Fruit fly (Drosophila melanogaster) whole organism, embryonic: ENCODE data around the gene AsnRS.

Experiments
- Adf1 ChIP-seq: fragments of 200-800 bp; sonication (Bioruptor generic); IDR thresholded peaks from 2 replicates; pipeline ENCODE4 v1.3.6; 2022; ENCODE audit warnings: missing biosample characterization, missing genetic modification characterization
- Atf3 ChIP-seq: fragments of 200-800 bp; sonication (Bioruptor generic); optimal IDR thresholded peaks from 3 replicates; lab custom pipeline; 2016; ENCODE audit warnings: missing biosample characterization, missing genetic modification characterization
- Blimp-1 ChIP-seq: fragments of 200-800 bp; sonication (Bioruptor generic); optimal IDR thresholded peaks from 3 replicates; lab custom pipeline; 2018; ENCODE audit warnings: missing biosample characterization, missing genetic modification characterization, mild to moderate bottlenecking, moderate library complexity, missing genetic modification reagents
- CG10321 ChIP-seq: fragments of 200-800 bp; sonication (Bioruptor generic); IDR thresholded peaks from 2 replicates; pipeline ENCODE4 v1.3.6; 2022; ENCODE audit warnings: missing biosample characterization, missing genetic modification characterization
- CG10654 ChIP-seq: fragments of 200-800 bp; sonication (Bioruptor generic); optimal IDR thresholded peaks from 2 replicates; lab custom pipeline; 2016; ENCODE audit warnings: missing biosample characterization, missing genetic modification characterization
- CG11504 ChIP-seq: fragments of 200-800 bp; sonication (Bioruptor generic); optimal IDR thresholded peaks from 3 replicates; lab custom pipeline; 2019; ENCODE audit warnings: missing biosample characterization, mild to moderate bottlenecking, missing genetic modification characterization, moderate library complexity
- CG11696 ChIP-seq: fragments of 200-800 bp; sonication (Bioruptor generic); IDR thresholded peaks from 2 replicates; pipeline ENCODE4 v1.3.6; 2022; ENCODE audit warnings: missing biosample characterization, missing genetic modification characterization
- CG11723 ChIP-seq: fragments of 200-800 bp; sonication (Bioruptor generic); optimal IDR thresholded peaks from 2 replicates; lab custom pipeline; 2017; ENCODE audit warnings: missing biosample characterization, mild to moderate bottlenecking, missing genetic modification characterization
- CG13123 ChIP-seq: fragments of 200-800 bp; sonication (Bioruptor generic); optimal IDR thresholded peaks from 2 replicates; lab custom pipeline; 2016; ENCODE audit warnings: missing biosample characterization, missing genetic modification characterization
- CG1529 ChIP-seq: fragments of 200-800 bp; sonication (Bioruptor generic); optimal IDR thresholded peaks from 3 replicates; lab custom pipeline; 2018; ENCODE audit warnings: missing biosample characterization, missing genetic modification characterization
- CG17359 ChIP-seq: fragments of 200-800 bp; sonication (Bioruptor generic); optimal IDR thresholded peaks from 3 replicates; lab custom pipeline; 2018; ENCODE audit warnings: missing biosample characterization, mild to moderate bottlenecking, missing genetic modification characterization, moderate library complexity
- CG1792 ChIP-seq: fragments of 200-800 bp; sonication (Bioruptor generic); optimal IDR thresholded peaks from 2 replicates; lab custom pipeline; 2016; ENCODE audit warnings: missing biosample characterization, missing genetic modification characterization
- CG18599 ChIP-seq: fragments of 200-800 bp; sonication (Bioruptor generic); optimal IDR thresholded peaks from 3 replicates; lab custom pipeline; 2017; ENCODE audit warnings: missing biosample characterization, missing genetic modification characterization, mild to moderate bottlenecking, moderate library complexity, missing genetic modification reagents
- CG2129 ChIP-seq: fragments of 200-800 bp; sonication (Bioruptor generic); IDR thresholded peaks from 2 replicates; pipeline ENCODE4 v1.3.6; 2022; ENCODE audit warnings: missing biosample characterization, missing genetic modification characterization; ENCODE audit not compliant: partially characterized antibody
- CG2678 ChIP-seq: fragments of 200-800 bp; sonication (Bioruptor generic); optimal IDR thresholded peaks from 3 replicates; lab custom pipeline; 2019; ENCODE audit warnings: missing biosample characterization, mild to moderate bottlenecking, missing genetic modification characterization, moderate library complexity
- CG2712 ChIP-seq: fragments of 200-800 bp; optimal IDR thresholded peaks from 3 replicates; lab custom pipeline; 2019; ENCODE audit warnings: missing biosample characterization, mild to moderate bottlenecking, missing genetic modification characterization, moderate library complexity
- CG2875 ChIP-seq: fragments of 200-800 bp; sonication (Bioruptor generic); optimal IDR thresholded peaks from 2 replicates; lab custom pipeline; 2017; ENCODE audit warnings: missing biosample characterization, mild to moderate bottlenecking, missing genetic modification characterization, missing genetic modification reagents
- CG33213 ChIP-seq: fragments of 200-800 bp; sonication (Bioruptor generic); optimal IDR thresholded peaks from 3 replicates; lab custom pipeline; 2016; ENCODE audit warnings: missing biosample characterization, missing genetic modification characterization
- CG34224 ChIP-seq: fragments of 200-800 bp; sonication (Bioruptor generic); IDR thresholded peaks from 3 replicates; pipeline ENCODE4 v1.3.6; 2022; ENCODE audit warnings: missing biosample characterization, missing genetic modification characterization; ENCODE audit not compliant: partially characterized antibody
- CG4707 ChIP-seq: fragments of 200-800 bp; sonication (Bioruptor generic); optimal IDR thresholded peaks from 2 replicates; lab custom pipeline; 2018; ENCODE audit warnings: missing biosample characterization, mild to moderate bottlenecking, missing genetic modification characterization, moderate library complexity
- CG6813 ChIP-seq: fragments of 200-800 bp; sonication (Bioruptor generic); optimal IDR thresholded peaks from 2 replicates; lab custom pipeline; 2017; ENCODE audit warnings: missing biosample characterization, missing genetic modification characterization, mild to moderate bottlenecking, moderate library complexity, missing genetic modification reagents
- CG7839 ChIP-seq: fragments of 200-800 bp; sonication (Bioruptor generic); optimal IDR thresholded peaks from 3 replicates; lab custom pipeline; 2018; ENCODE audit warnings: missing biosample characterization, mild to moderate bottlenecking, missing genetic modification characterization, moderate library complexity
- CG8765 ChIP-seq: fragments of 200-800 bp; sonication (Bioruptor generic); IDR thresholded peaks from 2 replicates; pipeline ENCODE4 v1.3.6; 2022; ENCODE audit warnings: missing biosample characterization, missing genetic modification characterization
- CrebB ChIP-seq: fragments of 200-800 bp; sonication (Bioruptor generic); optimal IDR thresholded peaks from 3 replicates; lab custom pipeline; 2018; ENCODE audit warnings: missing biosample characterization, mild to moderate bottlenecking, missing genetic modification characterization
- ERR ChIP-seq: fragments of 200-800 bp; sonication (Bioruptor generic); optimal IDR thresholded peaks from 2 replicates; lab custom pipeline; 2016; ENCODE audit warnings: missing biosample characterization, missing genetic modification characterization
- Ets65A ChIP-seq: fragments of 200-800 bp; sonication (Bioruptor generic); peaks from one replicate; lab custom pipeline; 2016; ENCODE audit warnings: missing biosample characterization, missing genetic modification characterization
- Fer3 ChIP-seq: fragments of 200-800 bp; sonication (Bioruptor generic); optimal IDR thresholded peaks from 2 replicates; lab custom pipeline; 2018; ENCODE audit warnings: missing biosample characterization, mild to moderate bottlenecking, missing genetic modification characterization, moderate library complexity
- Hey ChIP-seq: fragments of 200-800 bp; sonication (Bioruptor generic); optimal IDR thresholded peaks from 3 replicates; lab custom pipeline; 2018; ENCODE audit warnings: missing biosample characterization, mild to moderate bottlenecking, missing genetic modification characterization
- Mad ChIP-seq: fragments of 200-800 bp; sonication (Bioruptor generic); optimal IDR thresholded peaks from 2 replicates; lab custom pipeline; 2016; ENCODE audit warnings: missing biosample characterization, missing genetic modification characterization
- Myb ChIP-seq: fragments of 200-800 bp; sonication (Bioruptor generic); optimal IDR thresholded peaks from 2 replicates; lab custom pipeline; 2016; ENCODE audit warnings: missing biosample characterization, missing genetic modification characterization
- Nf-YB ChIP-seq: fragments of 200-800 bp; sonication (Bioruptor generic); optimal IDR thresholded peaks from 3 replicates; lab custom pipeline; 2019; ENCODE audit warnings: missing biosample characterization, mild to moderate bottlenecking, missing genetic modification characterization, moderate library complexity
- Sin3A ChIP-seq: fragments of >200 bp; optimal IDR thresholded peaks from 2 replicates; lab custom pipeline; 2018
- Spps ChIP-seq: fragments of 200-800 bp; sonication (Bioruptor generic); optimal IDR thresholded peaks from 2 replicates; lab custom pipeline; 2018; ENCODE audit warnings: missing biosample characterization, mild to moderate bottlenecking, missing genetic modification characterization
- abd-A ChIP-seq: fragments of 200-800 bp; sonication (Bioruptor generic); optimal IDR thresholded peaks from 3 replicates; lab custom pipeline; 2019; ENCODE audit warnings: missing biosample characterization, mild to moderate bottlenecking, missing genetic modification characterization, moderate library complexity
- ash1 ChIP-seq: fragments of 200-800 bp; sonication (Bioruptor generic); optimal IDR thresholded peaks from 2 replicates; lab custom pipeline; 2018; ENCODE audit warnings: missing biosample characterization, mild to moderate bottlenecking, missing genetic modification characterization
- bcd ChIP-seq: fragments of 200-800 bp; sonication (Bioruptor generic); optimal IDR thresholded peaks from 2 replicates; lab custom pipeline; 2017; ENCODE audit warnings: missing biosample characterization, mild to moderate bottlenecking, missing genetic modification characterization
- br ChIP-seq: fragments of >200 bp; optimal IDR thresholded peaks from 2 replicates; lab custom pipeline; 2017
- cas ChIP-seq: fragments of 200-800 bp; sonication (Bioruptor generic); IDR thresholded peaks from 2 replicates; pipeline ENCODE4 v1.3.6; 2022; ENCODE audit warnings: missing biosample characterization, missing genetic modification characterization
- caup ChIP-seq: fragments of 200-800 bp; sonication (Bioruptor generic); optimal IDR thresholded peaks from 3 replicates; lab custom pipeline; 2017; ENCODE audit warnings: missing biosample characterization, mild to moderate bottlenecking, missing genetic modification characterization, moderate library complexity; ENCODE audit not compliant: severe bottlenecking
- chn ChIP-seq: fragments of 200-800 bp; sonication (Bioruptor generic); optimal IDR thresholded peaks from 2 replicates; lab custom pipeline; 2016; ENCODE audit warnings: missing biosample characterization, missing genetic modification characterization
- crol ChIP-seq: fragments of 200-800 bp; sonication (Bioruptor generic); IDR thresholded peaks from 2 replicates; pipeline ENCODE4 v1.3.6; 2022; ENCODE audit warnings: missing biosample characterization, missing genetic modification characterization
- dmrt99B ChIP-seq: fragments of 200-800 bp; sonication (Bioruptor generic); optimal IDR thresholded peaks from 2 replicates; lab custom pipeline; 2018; ENCODE audit warnings: missing biosample characterization, mild to moderate bottlenecking, missing genetic modification characterization, moderate library complexity
- fd96Cb ChIP-seq: fragments of 200-800 bp; sonication (Bioruptor generic); optimal IDR thresholded peaks from 2 replicates; lab custom pipeline; 2018; ENCODE audit warnings: missing biosample characterization, mild to moderate bottlenecking, missing genetic modification characterization, moderate library complexity
- grau ChIP-seq: fragments of 200-800 bp; optimal IDR thresholded peaks from 3 replicates; lab custom pipeline; 2019; ENCODE audit warnings: missing biosample characterization, mild to moderate bottlenecking, missing genetic modification characterization, moderate library complexity
- jigr1 ChIP-seq: fragments of 200-800 bp; sonication (Bioruptor generic); IDR thresholded peaks from 3 replicates; pipeline ENCODE4 v1.3.6; 2022; ENCODE audit warnings: missing biosample characterization, missing genetic modification characterization
- lab ChIP-seq: fragments of 200-800 bp; sonication (Bioruptor generic); optimal IDR thresholded peaks from 3 replicates; lab custom pipeline; 2017; ENCODE audit warnings: missing biosample characterization, missing genetic modification characterization, mild to moderate bottlenecking, moderate library complexity, missing genetic modification reagents
- oc ChIP-seq: fragments of 200-800 bp; sonication (Bioruptor generic); optimal IDR thresholded peaks from 2 replicates; lab custom pipeline; 2018; ENCODE audit warnings: missing biosample characterization, mild to moderate bottlenecking, missing genetic modification characterization, moderate library complexity
- pfk ChIP-seq: fragments of 200-800 bp; sonication (Bioruptor generic); optimal IDR thresholded peaks from 2 replicates; lab custom pipeline; 2018; ENCODE audit warnings: missing biosample characterization, mild to moderate bottlenecking, missing genetic modification characterization, moderate library complexity
- pum ChIP-seq: fragments of 200-800 bp; sonication (Bioruptor generic); optimal IDR thresholded peaks from 2 replicates; lab custom pipeline; 2016; ENCODE audit warnings: missing biosample characterization, missing genetic modification characterization
- vfl ChIP-seq: fragments of 200-800 bp; sonication (Bioruptor generic); optimal IDR thresholded peaks from 2 replicates; lab custom pipeline; 2016; ENCODE audit warnings: missing biosample characterization, missing genetic modification characterization
- vnd ChIP-seq: fragments of 200-800 bp; sonication (Bioruptor generic); IDR thresholded peaks from 3 replicates; pipeline ENCODE4 v1.3.6; 2022; ENCODE audit warnings: missing biosample characterization, missing genetic modification characterization; ENCODE audit not compliant: partially characterized antibody
- zfh1 ChIP-seq: fragments of 200-800 bp; sonication (Bioruptor generic); IDR thresholded peaks from 3 replicates; pipeline ENCODE4 v1.3.6; 2022; ENCODE audit warnings: missing biosample characterization, missing genetic modification characterization

Gene AsnRS

DNA sequence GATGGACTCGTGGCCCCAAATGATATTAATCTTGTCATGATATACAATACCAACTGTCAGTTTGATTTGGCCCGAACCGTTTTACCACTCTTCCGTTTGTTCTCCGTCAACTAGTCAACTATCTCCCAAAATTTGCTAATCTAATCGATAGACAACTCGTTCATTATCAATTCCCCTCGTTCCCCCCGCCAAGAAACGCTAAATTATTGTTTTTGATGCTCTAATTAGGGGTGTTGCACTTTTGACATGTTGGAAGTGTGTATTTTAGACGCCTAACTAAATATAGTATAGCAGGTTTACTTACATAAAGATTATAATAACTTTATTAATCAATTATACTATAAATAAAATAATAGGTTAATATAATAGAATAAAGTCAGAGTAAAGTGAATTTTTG, 32.2 kb upstream of the AsnRS start:
- TF ChIP-seq CG2712 (tag; lab: Kevin White, UChicago) (peak; percentile 4), CG17359 (tag; lab: Kevin White, UChicago) (no peak), Sin3A (lab: Kevin White, UChicago) (no peak), CG11696 (GFP tag; lab: Robert Waterston, UW) (no peak), Fer3 (tag; lab: Kevin White, UChicago) (no peak), Blimp-1 (GFP tag; lab: Kevin White, UChicago) (peak; percentile 25), Hey (tag; lab: Kevin White, UChicago) (no peak), Myb (GFP tag; lab: Kevin White, UChicago) (no peak), Ets65A (GFP tag; lab: Kevin White, UChicago) (no peak), CG13123 (GFP tag; lab: Kevin White, UChicago) (no peak), ash1 (GFP tag; lab: Kevin White, UChicago) (no peak), CG10321 (GFP tag; lab: Robert Waterston, UW) (no peak), jigr1 (GFP tag; lab: Robert Waterston, UW) (no peak), CG1792 (GFP tag; lab: Kevin White, UChicago) (no peak), Nf-YB (GFP tag; lab: Kevin White, UChicago) (no peak), crol (GFP tag; lab: Robert Waterston, UW) (peak; percentile 45), lab (GFP tag; lab: Kevin White, UChicago) (peak; percentile 46), Mad (GFP tag; lab: Kevin White, UChicago) (no peak), CrebB (no peak), CG34224 (no peak), CG8765 (no peak), CG11504 (tag; lab: Kevin White, UChicago) (peak; percentile 40), CG11723 (GFP tag; lab: Kevin White, UChicago) (no peak), vnd (GFP tag; lab: Robert Waterston, UW) (no peak), CG2129 (GFP tag; lab: Robert Waterston, UW) (no peak), CG33213 (no peak), CG1529 (no peak), Adf1 (no peak), abd-A (tag; lab: Kevin White, UChicago) (no peak), cas (GFP tag; lab: Robert Waterston, UW) (no peak), ERR (GFP tag; lab: Kevin White, UChicago) (no peak), fd96Cb (peak; percentile 22), pum (GFP tag; lab: Kevin White, UChicago) (no peak), br (lab: Kevin White, UChicago) (no peak), CG10654 (GFP tag; lab: Kevin White, UChicago) (no peak), caup (GFP tag; lab: Kevin White, UChicago) (peak; percentile 26), grau (tag; lab: Kevin White, UChicago) (no peak), pfk (GFP tag; lab: Kevin White, UChicago) (no peak), CG18599 (peak; percentile 50), chn (GFP tag; lab: Kevin White, UChicago) (no peak), CG7839 (tag; lab: Kevin White, UChicago) (peak; percentile 39), CG2875 (no peak), Atf3 (GFP tag; lab: Kevin White, UChicago) (no peak), vfl (GFP tag; lab: Kevin White, UChicago) (no peak), zfh1 (GFP tag; lab: Robert Waterston, UW) (no peak), CG2678 (tag; lab: Kevin White, UChicago) (peak; percentile 36), oc (tag; lab: Kevin White, UChicago) (no peak), dmrt99B (tag; lab: Kevin White, UChicago) (peak; percentile 19), bcd (no peak), CG6813 (no peak), CG4707 (no peak), Spps (tag; lab: Kevin White, UChicago) (peak; percentile 29)
